Fruit fly (Drosophila melanogaster) whole organism, adult: Measurements from ENCODE around the gene Kdm5.

ENCODE experiments used
- CG11617 ChIP-seq: fragments of 200-800 bp; sonication (Bioruptor generic); optimal IDR thresholded peaks from 2 replicates; lab custom pipeline; 2017; ENCODE audit warnings: mild to moderate bottlenecking, missing biosample characterization, missing genetic modification reagents, missing genetic modification characterization
- CG12768 ChIP-seq: fragments of 200-800 bp; sonication (Bioruptor generic); optimal IDR thresholded peaks from 2 replicates; lab custom pipeline; 2017; ENCODE audit warnings: missing biosample characterization, missing genetic modification characterization, mild to moderate bottlenecking, moderate library complexity, missing genetic modification reagents
- CG5204 ChIP-seq: fragments of 200-800 bp; sonication (Bioruptor generic); optimal IDR thresholded peaks from 2 replicates; lab custom pipeline; 2016; ENCODE audit warnings: missing biosample characterization, missing genetic modification characterization
- CG7045 ChIP-seq: fragments of 200-800 bp; sonication (Bioruptor generic); optimal IDR thresholded peaks from 2 replicates; lab custom pipeline; 2017; ENCODE audit warnings: missing biosample characterization, mild to moderate bottlenecking, missing genetic modification characterization
- Hr96 ChIP-seq: fragments of 200-800 bp; sonication (Bioruptor generic); optimal IDR thresholded peaks from 2 replicates; lab custom pipeline; 2016; ENCODE audit warnings: missing biosample characterization, missing genetic modification characterization
- bab1 ChIP-seq: fragments of 200-800 bp; sonication (Bioruptor generic); optimal IDR thresholded peaks from 3 replicates; lab custom pipeline; 2019; ENCODE audit warnings: missing biosample characterization, mild to moderate bottlenecking, missing genetic modification characterization, moderate library complexity
- cnc ChIP-seq, 2 experiments: fragments of >200 bp; optimal IDR thresholded peaks; 2 replicates each; lab custom pipeline; 2017
- kay ChIP-seq: fragments of 200-800 bp; sonication (Bioruptor generic); peaks from one replicate; lab custom pipeline; 2016; ENCODE audit warnings: missing biosample characterization, missing genetic modification characterization, borderline replicate concordance
- pad ChIP-seq: fragments of 200-800 bp; sonication (Bioruptor generic); optimal IDR thresholded peaks from 3 replicates; lab custom pipeline; 2017; ENCODE audit warnings: missing biosample characterization, missing genetic modification characterization, mild to moderate bottlenecking, moderate library complexity, missing genetic modification reagents
- tj ChIP-seq: fragments of 200-800 bp; sonication (Bioruptor generic); optimal IDR thresholded peaks from 3 replicates; lab custom pipeline; 2017; ENCODE audit warnings: missing biosample characterization, mild to moderate bottlenecking, missing genetic modification characterization, moderate library complexity

- TF ChIP-seq kay (GFP tag; lab: Kevin White, UChicago) (peak; percentile 65), tj (no peak), cnc (optimal IDR thresholded peaks at IDR 0.05; lab: Kevin White, UChicago) (no peak), CG12768 (peak; percentile 12), CG5204 (GFP tag; lab: Kevin White, UChicago) (no peak), CG7045 (GFP tag; lab: Kevin White, UChicago) (peak; percentile 15), Hr96 (GFP tag; lab: Kevin White, UChicago) (no peak), bab1 (GFP tag; lab: Kevin White, UChicago) (peak; percentile 8), pad (GFP tag; lab: Kevin White, UChicago) (no peak), CG11617 (peak; percentile 4)
These were observed 52.6 kb downstream of the Kdm5 start for dm6 chr2L:5946728-5947127.
